Fruit fly (Drosophila melanogaster) whole organism, prepupa: Measurements from ENCODE around the gene Mnn1.

ENCODE experiments used
- Blimp-1 ChIP-seq: fragments of 200-800 bp; sonication (Bioruptor generic); optimal IDR thresholded peaks from 3 replicates; lab custom pipeline; 2017; ENCODE audit warnings: missing biosample characterization, missing genetic modification characterization, mild to moderate bottlenecking, moderate library complexity, missing genetic modification reagents
- CG10631 ChIP-seq: fragments of 200-800 bp; sonication (Bioruptor generic); optimal IDR thresholded peaks from 2 replicates; lab custom pipeline; 2016; ENCODE audit warnings: missing biosample characterization, missing genetic modification characterization
- CG11762 ChIP-seq: fragments of 200-800 bp; sonication (Bioruptor generic); optimal IDR thresholded peaks from 3 replicates; lab custom pipeline; 2016; ENCODE audit warnings: missing biosample characterization, missing genetic modification characterization; ENCODE audit not compliant: insufficient read depth
- CG16779 ChIP-seq: fragments of 200-800 bp; sonication (Bioruptor generic); optimal IDR thresholded peaks from 3 replicates; lab custom pipeline; 2017; ENCODE audit warnings: missing biosample characterization, mild to moderate bottlenecking, missing genetic modification characterization
- CG3032 ChIP-seq: fragments of 200-800 bp; optimal IDR thresholded peaks from 2 replicates; lab custom pipeline; 2019; ENCODE audit warnings: missing biosample characterization, mild to moderate bottlenecking, missing genetic modification characterization, moderate library complexity
- CG31627 ChIP-seq: fragments of 200-800 bp; sonication (Bioruptor generic); optimal IDR thresholded peaks from 3 replicates; lab custom pipeline; 2016; ENCODE audit warnings: missing biosample characterization, missing genetic modification characterization
- CG32006 ChIP-seq: fragments of 200-800 bp; sonication (Bioruptor generic); optimal IDR thresholded peaks from 3 replicates; lab custom pipeline; 2017; ENCODE audit warnings: missing biosample characterization, mild to moderate bottlenecking, missing genetic modification characterization
- CG34406 ChIP-seq: fragments of 200-800 bp; sonication (Bioruptor generic); optimal IDR thresholded peaks from 3 replicates; lab custom pipeline; 2016; ENCODE audit warnings: missing biosample characterization, missing genetic modification characterization
- CG3919 ChIP-seq: fragments of 200-800 bp; sonication (Bioruptor generic); optimal IDR thresholded peaks from 3 replicates; lab custom pipeline; 2016; ENCODE audit warnings: missing biosample characterization, missing genetic modification characterization
- CG4318 ChIP-seq: fragments of 200-800 bp; sonication (Bioruptor generic); optimal IDR thresholded peaks from 3 replicates; lab custom pipeline; 2017; ENCODE audit warnings: missing biosample characterization, mild to moderate bottlenecking, missing genetic modification characterization
- CG6276 ChIP-seq: fragments of 200-800 bp; sonication (Bioruptor generic); optimal IDR thresholded peaks from 2 replicates; lab custom pipeline; 2017; ENCODE audit warnings: missing biosample characterization, mild to moderate bottlenecking, missing genetic modification characterization
- CG6854 ChIP-seq: fragments of 200-800 bp; sonication (Bioruptor generic); optimal IDR thresholded peaks from 2 replicates; lab custom pipeline; 2017; ENCODE audit warnings: missing biosample characterization, mild to moderate bottlenecking, missing genetic modification characterization
- CG7368 ChIP-seq: fragments of 200-800 bp; sonication (Bioruptor generic); optimal IDR thresholded peaks from 3 replicates; lab custom pipeline; 2016; ENCODE audit warnings: missing biosample characterization, missing genetic modification characterization
- CG8119 ChIP-seq: fragments of 200-800 bp; sonication (Bioruptor generic); IDR thresholded peaks from 3 replicates; pipeline ENCODE4 v1.3.6; 2022; ENCODE audit warnings: missing biosample characterization, missing genetic modification characterization
- CG8319 ChIP-seq: fragments of 200-800 bp; sonication (Bioruptor generic); optimal IDR thresholded peaks from 3 replicates; lab custom pipeline; 2016; ENCODE audit warnings: missing biosample characterization, missing genetic modification characterization
- CG9139 ChIP-seq: fragments of 200-800 bp; sonication (Bioruptor generic); optimal IDR thresholded peaks from 3 replicates; lab custom pipeline; 2017; ENCODE audit warnings: missing biosample characterization, mild to moderate bottlenecking, missing genetic modification characterization
- Eip78C ChIP-seq: fragments of 200-800 bp; sonication (Bioruptor generic); peaks from one replicate; lab custom pipeline; 2016; ENCODE audit warnings: missing biosample characterization, missing genetic modification characterization
- Ets21C ChIP-seq: fragments of 200-800 bp; sonication (Bioruptor generic); optimal IDR thresholded peaks from 3 replicates; lab custom pipeline; 2016; ENCODE audit warnings: missing biosample characterization, missing genetic modification characterization
- Ets96B ChIP-seq: fragments of 200-800 bp; optimal IDR thresholded peaks from 2 replicates; lab custom pipeline; 2019; ENCODE audit warnings: missing biosample characterization, mild to moderate bottlenecking, missing genetic modification characterization, moderate library complexity
- Hr38 ChIP-seq: sonication (Bioruptor generic); optimal IDR thresholded peaks from 2 replicates; lab custom pipeline; 2016; ENCODE audit warnings: missing biosample characterization, missing genetic modification characterization
- Hr4 ChIP-seq: fragments of 200-800 bp; sonication (Bioruptor generic); optimal IDR thresholded peaks from 3 replicates; lab custom pipeline; 2016; ENCODE audit warnings: missing biosample characterization, missing genetic modification characterization
- Met ChIP-seq: fragments of 200-800 bp; sonication (Bioruptor generic); optimal IDR thresholded peaks from 3 replicates; lab custom pipeline; 2016; ENCODE audit warnings: missing biosample characterization, missing genetic modification characterization
- OdsH ChIP-seq: fragments of 200-800 bp; sonication (Bioruptor generic); optimal IDR thresholded peaks from 3 replicates; lab custom pipeline; 2016; ENCODE audit warnings: missing biosample characterization, missing genetic modification characterization
- Sox14 ChIP-seq: fragments of 200-800 bp; sonication (Bioruptor generic); optimal IDR thresholded peaks from 3 replicates; lab custom pipeline; 2016; ENCODE audit warnings: missing biosample characterization, missing genetic modification characterization
- achi ChIP-seq: fragments of 200-800 bp; sonication (Bioruptor generic); optimal IDR thresholded peaks from 3 replicates; lab custom pipeline; 2016; ENCODE audit warnings: missing biosample characterization, missing genetic modification characterization
- acj6 ChIP-seq: fragments of 200-800 bp; sonication (Bioruptor generic); optimal IDR thresholded peaks from 3 replicates; lab custom pipeline; 2016; ENCODE audit warnings: missing biosample characterization, missing genetic modification characterization
- cyc ChIP-seq: fragments of 200-800 bp; sonication (Bioruptor generic); optimal IDR thresholded peaks from 3 replicates; lab custom pipeline; 2016; ENCODE audit warnings: missing biosample characterization, missing genetic modification characterization
- dsx ChIP-seq: fragments of 200-800 bp; optimal IDR thresholded peaks from 3 replicates; lab custom pipeline; 2019; ENCODE audit warnings: missing biosample characterization, mild to moderate bottlenecking, missing genetic modification characterization, moderate library complexity; ENCODE audit not compliant: poor library complexity, severe bottlenecking
- esn ChIP-seq: fragments of 200-800 bp; sonication (Bioruptor generic); optimal IDR thresholded peaks from 2 replicates; lab custom pipeline; 2016; ENCODE audit warnings: missing biosample characterization, mild to moderate bottlenecking, missing genetic modification characterization, moderate library complexity
- fd59A ChIP-seq: fragments of 200-800 bp; sonication (Bioruptor generic); optimal IDR thresholded peaks from 2 replicates; lab custom pipeline; 2017; ENCODE audit warnings: missing biosample characterization, mild to moderate bottlenecking, missing genetic modification characterization, missing genetic modification reagents
- lz ChIP-seq: fragments of 200-800 bp; sonication (Bioruptor generic); optimal IDR thresholded peaks from 3 replicates; lab custom pipeline; 2016; ENCODE audit warnings: missing biosample characterization, missing genetic modification characterization
- pdm3 ChIP-seq: fragments of 200-800 bp; sonication (Bioruptor generic); optimal IDR thresholded peaks from 3 replicates; lab custom pipeline; 2016; ENCODE audit warnings: missing biosample characterization, missing genetic modification characterization
- ss ChIP-seq, 2 experiments: fragments of 200-800 bp; sonication (Bioruptor generic); optimal IDR thresholded peaks; 2 replicates in 1 of 2; 3 replicates in 1 of 2; lab custom pipeline; 2017 to 2018; ENCODE audit warnings: mild to moderate bottlenecking in 2 of 2, missing biosample characterization in 2 of 2, missing genetic modification characterization in 2 of 2, moderate library complexity in 1 of 2
- svp ChIP-seq: fragments of 200-800 bp; sonication (Bioruptor generic); peaks from one replicate; lab custom pipeline; 2016; ENCODE audit warnings: missing biosample characterization, missing genetic modification characterization
- topi ChIP-seq: fragments of 200-800 bp; sonication (Bioruptor generic); optimal IDR thresholded peaks from 3 replicates; lab custom pipeline; 2016; ENCODE audit warnings: missing biosample characterization, missing genetic modification characterization
- vri ChIP-seq: fragments of 200-800 bp; sonication (Bioruptor generic); optimal IDR thresholded peaks from 3 replicates; lab custom pipeline; 2016; ENCODE audit warnings: missing biosample characterization, mild to moderate bottlenecking, missing genetic modification characterization

Gene Mnn1

dm6 chr2L:7104195-7104971 is 48.3 kb downstream of the Mnn1 start (continued):
- TF ChIP-seq Blimp-1 (peak; percentile 16), CG6854 (peak; percentile 3), OdsH (peak; percentile 64), CG11762 (GFP tag; lab: Kevin White, UChicago) (peak; percentile 57), acj6 (peak; percentile 64), CG9139 (GFP tag; lab: Kevin White, UChicago) (peak; percentile 17), CG4318 (GFP tag; lab: Kevin White, UChicago) (peak; percentile 5), Sox14 (no peak), Ets21C (peak; percentile 13), CG8119 (GFP tag; lab: Robert Waterston, UW) (peak; percentile 64), Hr4 (GFP tag; lab: Kevin White, UChicago) (peak; percentile 53), CG31627 (peak; percentile 47), dsx (GFP tag; lab: Kevin White, UChicago) (peak; percentile 67), achi (peak; percentile 63), CG8319 (GFP tag; lab: Kevin White, UChicago) (peak; percentile 57)

dm6 chr2L:7106289-7106961 is 50.3 kb downstream of the Mnn1 start:
- TF ChIP-seq svp (peak; percentile 63), CG7368 (GFP tag; lab: Kevin White, UChicago) (no peak), CG3032 (tag; lab: Kevin White, UChicago) (no peak), CG4318 (GFP tag; lab: Kevin White, UChicago) (no peak)

dm6 chr2L:7107890-7108289 is 51.8 kb downstream of the Mnn1 start:
- TF ChIP-seq Ets96B (tag; lab: Kevin White, UChicago) (peak; percentile 5), Sox14 (no peak), svp (peak; percentile 69), Blimp-1 (no peak), pdm3 (peak; percentile 10), lz (GFP tag; lab: Kevin White, UChicago) (no peak), topi (peak; percentile 18), CG32006 (GFP tag; lab: Kevin White, UChicago) (peak; percentile 46), Hr38 (GFP tag; lab: Kevin White, UChicago) (no peak), CG3919 (GFP tag; lab: Kevin White, UChicago) (peak; percentile 10), OdsH (peak; percentile 18), CG8119 (GFP tag; lab: Robert Waterston, UW) (peak; percentile 53; the same call in 2 of the 3 replicates), esn (GFP tag; lab: Kevin White, UChicago) (peak; percentile 2), CG34406 (GFP tag; lab: Kevin White, UChicago) (peak; percentile 4), Met (GFP tag; lab: Kevin White, UChicago) (peak; percentile 12), Hr4 (GFP tag; lab: Kevin White, UChicago) (peak; percentile 13), Eip78C (GFP tag; lab: Kevin White, UChicago) (peak; percentile 67)

- TF ChIP-seq CG11762 (GFP tag; lab: Kevin White, UChicago) (no peak), Met (GFP tag; lab: Kevin White, UChicago) (no peak), CG10631 (GFP tag; lab: Kevin White, UChicago) (no peak), CG7368 (GFP tag; lab: Kevin White, UChicago) (no peak), cyc (no peak), CG8119 (GFP tag; lab: Robert Waterston, UW) (no peak), CG6276 (no peak), fd59A (GFP tag; lab: Kevin White, UChicago) (no peak), CG3032 (tag; lab: Kevin White, UChicago) (no peak), ss (GFP tag; optimal IDR thresholded peaks at IDR 0.05; lab: Kevin White, UChicago) (no peak), svp (no peak), OdsH (no peak), CG16779 (tag; lab: Kevin White, UChicago) (no peak), topi (no peak), Hr4 (GFP tag; lab: Kevin White, UChicago) (no peak), CG8319 (GFP tag; lab: Kevin White, UChicago) (no peak), CG31627 (no peak), vri (GFP tag; lab: Kevin White, UChicago) (no peak)
These were observed 54.2 kb downstream of the Mnn1 start for dm6 chr2L:7110318-7110717.
